1 fruit fly cellular context compared by ENCODE assay signal in genomic region chr3R:11623025-11623424, dm6.
A peak's percentile ranks its signal among the peaks of the same experiment; 100 is the strongest.
TF ChIP-seq lines count a peak whose summit lies in the region.

Gene CG14711, plus strand, starts transcription at chr3R:11623339.

TF ChIP-seq in whole organism, embryonic, 481 proteins besides CTCF, POLR2A, EP300 and RAD21 (continued from another document):
- peak; percentile 71 for TF ChIP-seq onecut (GFP tag; IDR thresholded peaks at IDR 0.05; lab: Robert Waterston, UW)
- TF ChIP-seq CG14667 (GFP tag; IDR thresholded peaks at IDR 0.05; lab: Robert Waterston, UW): peak; percentile 52; the same call in 1 of the 2 replicates
- peak; percentile 47 for TF ChIP-seq pnt (GFP tag; optimal IDR thresholded peaks at IDR 0.05; lab: Kevin White, UChicago)
- no peak for TF ChIP-seq emc (GFP tag; optimal IDR thresholded peaks at IDR 0.05; lab: Kevin White, UChicago)
- peak; percentile 77 for TF ChIP-seq twi (tag; optimal IDR thresholded peaks at IDR 0.05; lab: Kevin White, UChicago)
- TF ChIP-seq knrl (GFP tag; IDR thresholded peaks at IDR 0.05; lab: Robert Waterston, UW; ENCODE audit: partially characterized antibody): peak; percentile 79
- peak; percentile 62 for TF ChIP-seq CG31388 (GFP tag; optimal IDR thresholded peaks at IDR 0.05; lab: Kevin White, UChicago)
- TF ChIP-seq Elba2 (GFP tag; optimal IDR thresholded peaks at IDR 0.05; lab: Kevin White, UChicago): no peak
- TF ChIP-seq CG30431 (GFP tag; optimal IDR thresholded peaks at IDR 0.05; lab: Kevin White, UChicago): peak; percentile 66
- TF ChIP-seq CG14441 (GFP tag; IDR thresholded peaks at IDR 0.05; lab: Robert Waterston, UW): peak; percentile 84
- peak; percentile 10 for TF ChIP-seq Atf3 (GFP tag; optimal IDR thresholded peaks at IDR 0.05; lab: Kevin White, UChicago)
- TF ChIP-seq Asciz (GFP tag; optimal IDR thresholded peaks at IDR 0.05; lab: Kevin White, UChicago): peak; percentile 73
- TF ChIP-seq CG16815 (GFP tag; optimal IDR thresholded peaks at IDR 0.05; lab: Kevin White, UChicago): peak; percentile 69
- TF ChIP-seq wek (GFP tag; optimal IDR thresholded peaks at IDR 0.05; lab: Kevin White, UChicago): peak; percentile 32
- TF ChIP-seq CG15601 (tag; optimal IDR thresholded peaks at IDR 0.05; lab: Kevin White, UChicago): peak; percentile 87
- TF ChIP-seq CG2875 (GFP tag; optimal IDR thresholded peaks at IDR 0.05; lab: Kevin White, UChicago): peak; percentile 74
- TF ChIP-seq CG30020 (tag; optimal IDR thresholded peaks at IDR 0.05; lab: Kevin White, UChicago): peak; percentile 77
- no peak for TF ChIP-seq lab (GFP tag; optimal IDR thresholded peaks at IDR 0.05; lab: Kevin White, UChicago)
- peak; percentile 77 for TF ChIP-seq CG6272 (GFP tag; IDR thresholded peaks at IDR 0.05; lab: Robert Waterston, UW)
